Worm (Caenorhabditis elegans) whole organism, L4 larva: Measurements from ENCODE around the gene Y51A2D.13.

ENCODE experiments used
- F37D6.2 ChIP-seq: sonication (generic microtip); optimal IDR thresholded peaks from 2 replicates; lab custom pipeline; 2016; ENCODE audit warnings: mild to moderate bottlenecking, missing genetic modification characterization, missing compliant biosample characterization
- F44E2.7 ChIP-seq: fragments of 200-800 bp; sonication (Bioruptor generic); IDR thresholded peaks from 2 replicates; pipeline ENCODE4 v2.1.2; 2022; ENCODE audit warnings: missing genetic modification characterization, missing compliant biosample characterization
- F49E8.2 ChIP-seq: sonication (generic microtip); optimal IDR thresholded peaks from 2 replicates; lab custom pipeline; 2016; ENCODE audit warnings: missing compliant biosample characterization, mild to moderate bottlenecking, missing genetic modification characterization, borderline replicate concordance
- R02D3.7 ChIP-seq: fragments of 150-350 bp; sonication (generic microtip); optimal IDR thresholded peaks from 3 replicates; lab custom pipeline; 2014; ENCODE audit warnings: missing biosample characterization, missing genetic modification characterization
- T20F7.1 ChIP-seq: fragments of 200-800 bp; sonication (Bioruptor generic); optimal IDR thresholded peaks from 2 replicates; lab custom pipeline; 2018; ENCODE audit warnings: mild to moderate bottlenecking, missing genetic modification characterization, missing compliant biosample characterization
- Y5F2A.4 ChIP-seq: fragments of 200-800 bp; sonication (Bioruptor generic); optimal IDR thresholded peaks from 2 replicates; lab custom pipeline; 2018; ENCODE audit warnings: mild to moderate bottlenecking, missing genetic modification characterization, missing compliant biosample characterization
- Y75B8A.6 ChIP-seq: fragments of 200-800 bp; sonication (Bioruptor generic); IDR thresholded peaks from 2 replicates; pipeline ENCODE4 v1.3.6; 2022; ENCODE audit warnings: missing genetic modification reagents, missing genetic modification characterization, missing compliant biosample characterization
- ZK337.2 ChIP-seq: fragments of 200-800 bp; sonication (Bioruptor generic); IDR thresholded peaks from 2 replicates; pipeline ENCODE4 v1.3.6; 2022; ENCODE audit warnings: missing genetic modification reagents, missing genetic modification characterization, missing compliant biosample characterization
- aly-2 ChIP-seq: sonication (generic microtip); optimal IDR thresholded peaks from 2 replicates; lab custom pipeline; 2018; ENCODE audit warnings: missing biosample characterization, missing genetic modification characterization
- ama-1 ChIP-seq: fragments of 150-350 bp; optimal IDR thresholded peaks from 2 replicates; lab custom pipeline; 2014; ENCODE audit warnings: inconsistent platforms, mixed read lengths
- ceh-44 ChIP-seq: fragments of 200-800 bp; sonication (Bioruptor generic); IDR thresholded peaks from 2 replicates; pipeline ENCODE4 v1.3.6; 2022; ENCODE audit warnings: missing genetic modification reagents, missing genetic modification characterization, missing compliant biosample characterization
- ceh-62 ChIP-seq: sonication (generic microtip); optimal IDR thresholded peaks from 2 replicates; lab custom pipeline; 2017; ENCODE audit warnings: missing biosample characterization, missing genetic modification characterization
- daf-12 ChIP-seq: fragments of 150-350 bp; optimal IDR thresholded peaks from 2 replicates; lab custom pipeline; 2014; ENCODE audit warnings: missing biosample characterization, missing genetic modification reagents, missing genetic modification characterization
- daf-16 ChIP-seq, 3 experiments: sonication (generic microtip); optimal IDR thresholded peaks; 2 replicates each; lab custom pipeline; 2016 to 2017; ENCODE audit warnings: missing genetic modification characterization in 3 of 3, missing genetic modification reagents in 3 of 3, mild to moderate bottlenecking in 2 of 3, missing compliant biosample characterization in 2 of 3, missing biosample characterization in 1 of 3, moderate library complexity in 1 of 3
- dpl-1 ChIP-seq: fragments of 150-350 bp; optimal IDR thresholded peaks from 2 replicates; lab custom pipeline; 2014; ENCODE audit warnings: missing biosample characterization, missing genetic modification reagents, missing genetic modification characterization
- hif-1 ChIP-seq, 2 experiments: sonication (generic microtip); optimal IDR thresholded peaks; 2 replicates each; lab custom pipeline; 2016 to 2017; ENCODE audit warnings: missing compliant biosample characterization in 2 of 2, missing genetic modification characterization in 2 of 2, missing genetic modification reagents in 2 of 2, missing genotype in 2 of 2, mild to moderate bottlenecking in 1 of 2
- lim-7 ChIP-seq: fragments of 200-800 bp; sonication (Bioruptor generic); IDR thresholded peaks from 2 replicates; pipeline ENCODE4 v1.3.6; 2022; ENCODE audit warnings: missing genetic modification characterization, missing compliant biosample characterization
- lin-13 ChIP-seq: fragments of 150-350 bp; optimal IDR thresholded peaks from 2 replicates; lab custom pipeline; 2014; ENCODE audit warnings: missing biosample characterization, missing genetic modification reagents, missing genetic modification characterization
- lin-15B ChIP-seq: fragments of 150-350 bp; sonication (generic microtip); optimal IDR thresholded peaks from 3 replicates; lab custom pipeline; 2014; ENCODE audit warnings: missing biosample characterization, missing genetic modification characterization
- lin-29 ChIP-seq: fragments of 200-800 bp; sonication (Bioruptor generic); IDR thresholded peaks from 2 replicates; pipeline ENCODE4 v1.3.6; 2022; ENCODE audit warnings: missing genetic modification reagents, missing genetic modification characterization, missing compliant biosample characterization
- madf-5 ChIP-seq, 2 experiments: fragments of 200-800 bp; sonication (Bioruptor generic); IDR thresholded peaks; 2 replicates each; pipeline ENCODE4 v1.3.6; 2022; ENCODE audit warnings: missing compliant biosample characterization in 2 of 2, missing genetic modification characterization in 2 of 2
- mdl-1 ChIP-seq, 2 experiments: fragments of 150-350 bp in 1 of 2; sonication (generic microtip) in 1 of 2; optimal IDR thresholded peaks; 2 replicates each; lab custom pipeline; 2014 to 2017; ENCODE audit warnings: missing biosample characterization in 2 of 2, missing genetic modification characterization in 2 of 2
- mes-2 ChIP-seq: sonication (generic microtip); optimal IDR thresholded peaks from 2 replicates; lab custom pipeline; 2016; ENCODE audit warnings: missing genotype, mild to moderate bottlenecking, missing genetic modification characterization, missing compliant biosample characterization; ENCODE audit not compliant: poor library complexity, severe bottlenecking
- mxl-2 ChIP-seq: fragments of 200-800 bp; sonication (Bioruptor generic); conservative IDR thresholded peaks from 2 replicates; pipeline ENCODE4 v1.3.6; 2022; ENCODE audit warnings: missing genetic modification reagents, missing genetic modification characterization, missing compliant biosample characterization
- mxl-3 ChIP-seq: fragments of 200-800 bp; sonication (Bioruptor generic); optimal IDR thresholded peaks from 2 replicates; lab custom pipeline; 2018; ENCODE audit warnings: mild to moderate bottlenecking, missing genetic modification characterization, missing compliant biosample characterization
- nhr-11 ChIP-seq: fragments of 150-350 bp; optimal IDR thresholded peaks from 2 replicates; lab custom pipeline; 2014; ENCODE audit warnings: missing biosample characterization, missing genetic modification characterization
- nhr-111 ChIP-seq: fragments of 200-800 bp; sonication (Bioruptor generic); optimal IDR thresholded peaks from 2 replicates; lab custom pipeline; 2018; ENCODE audit warnings: mild to moderate bottlenecking, missing genetic modification characterization, missing compliant biosample characterization
- nhr-237 ChIP-seq: sonication (generic microtip); optimal IDR thresholded peaks from 2 replicates; lab custom pipeline; 2017; ENCODE audit warnings: missing biosample characterization, missing genetic modification characterization
- nhr-25 ChIP-seq: sonication (generic microtip); optimal IDR thresholded peaks from 2 replicates; lab custom pipeline; 2017; ENCODE audit warnings: missing genetic modification characterization, mild to moderate bottlenecking, missing compliant biosample characterization, antibody characterized with exemption, moderate library complexity, borderline replicate concordance; ENCODE audit not compliant: insufficient read depth
- nhr-41 ChIP-seq: fragments of 200-800 bp; sonication (Bioruptor generic); IDR thresholded peaks from 2 replicates; pipeline ENCODE4 v1.3.6; 2022; ENCODE audit warnings: missing genetic modification reagents, missing genetic modification characterization, missing compliant biosample characterization
- nhr-77 ChIP-seq: fragments of 150-350 bp; optimal IDR thresholded peaks from 2 replicates; lab custom pipeline; 2014; ENCODE audit warnings: missing biosample characterization, missing genetic modification characterization
- pha-4 ChIP-seq, 2 experiments: fragments of 150-350 bp in 1 of 2; fragments of 200-800 bp in 1 of 2; sonication (Bioruptor generic) in 1 of 2; IDR thresholded peaks in 1 of 2; optimal IDR thresholded peaks in 1 of 2; 2 replicates each; pipeline versions ENCODE4 v1.3.6 to Lab custom; 2014 to 2022; ENCODE audit warnings: missing genetic modification characterization in 2 of 2, missing genetic modification reagents in 2 of 2, missing biosample characterization in 1 of 2, missing compliant biosample characterization in 1 of 2
- rbr-2 ChIP-seq: sonication (generic microtip); optimal IDR thresholded peaks from 2 replicates; lab custom pipeline; 2016; ENCODE audit warnings: missing genotype, missing genetic modification characterization, missing compliant biosample characterization
- saeg-2 ChIP-seq: fragments of 200-800 bp; sonication (Bioruptor generic); IDR thresholded peaks from 2 replicates; pipeline ENCODE4 v1.3.6; 2022; ENCODE audit warnings: missing genetic modification reagents, missing genetic modification characterization, missing compliant biosample characterization
- spr-1 ChIP-seq: sonication (generic microtip); optimal IDR thresholded peaks from 2 replicates; lab custom pipeline; 2016; ENCODE audit warnings: mild to moderate bottlenecking, missing genetic modification characterization, missing compliant biosample characterization
- tra-1 ChIP-seq: fragments of 200-800 bp; sonication (Bioruptor generic); IDR thresholded peaks from 2 replicates; pipeline ENCODE4 v1.3.6; 2022; ENCODE audit warnings: missing genetic modification reagents, missing genetic modification characterization, missing compliant biosample characterization
- unc-62 ChIP-seq, 3 experiments: fragments of 150-350 bp in 1 of 3; sonication (generic microtip); optimal IDR thresholded peaks in 2 of 3; peaks in 1 of 3; 1 replicate in 1 of 3; 2 replicates in 2 of 3; lab custom pipeline; 2014 to 2017; ENCODE audit warnings: missing biosample characterization in 3 of 3, missing genetic modification characterization in 3 of 3, missing genetic modification reagents in 3 of 3, missing genotype in 1 of 3
- vab-7 ChIP-seq: fragments of 200-800 bp; sonication (Bioruptor generic); IDR thresholded peaks from 2 replicates; pipeline ENCODE4 v1.3.6; 2022; ENCODE audit warnings: missing genetic modification reagents, missing genetic modification characterization, missing compliant biosample characterization
- zfp-3 ChIP-seq: fragments of 200-800 bp; sonication (Bioruptor generic); conservative IDR thresholded peaks from 2 replicates; pipeline ENCODE4 v1.3.6; 2022; ENCODE audit warnings: missing genetic modification reagents, missing genetic modification characterization, missing compliant biosample characterization
- zip-2 ChIP-seq: fragments of 150-350 bp; optimal IDR thresholded peaks from 2 replicates; lab custom pipeline; 2014; ENCODE audit warnings: missing biosample characterization, missing genetic modification characterization

Gene Y51A2D.13

DNA sequence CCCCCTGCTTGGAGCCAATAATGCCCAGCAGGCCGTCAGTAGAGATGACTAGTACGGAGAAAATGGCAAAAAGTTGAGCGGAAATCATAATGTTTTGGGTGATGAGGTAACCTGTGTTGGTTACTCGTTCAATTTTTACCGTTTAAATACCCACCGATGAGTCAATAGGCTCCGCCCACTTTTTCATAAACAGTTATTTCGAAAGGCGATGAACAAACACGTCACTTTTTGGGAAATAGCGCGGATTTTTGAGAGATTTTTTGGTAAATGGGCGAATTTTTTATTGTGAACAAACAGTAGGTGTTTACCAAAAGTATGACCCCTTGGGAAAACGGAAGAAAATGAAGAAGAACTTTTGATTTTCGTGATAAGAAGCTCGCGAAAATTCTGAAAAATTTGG is 19.4 kb downstream of the Y51A2D.13 start, which contains the start of gene ttr-26:
Gene ttr-26 (minus strand): TSS at position 101 of the 400 bp plus-strand sequence.
- TF ChIP-seq mxl-2 (no peak), ama-1 (lab: Kevin White, UChicago) (no peak), nhr-111 (GFP tag; lab: Kevin White, UChicago) (no peak), dpl-1 (no peak), nhr-11 (tag; lab: Kevin White, UChicago) (no peak), saeg-2 (GFP tag; lab: Robert Waterston, UW) (no peak), F44E2.7 (GFP tag; lab: Robert Waterston, UW) (no peak), unc-62 (GFP tag; optimal IDR thresholded peaks at IDR 0.05 in 1 of 2; lab: Kevin White, UChicago) (no peak), unc-62 (tag; optimal IDR thresholded peaks at IDR 0.05; lab: Kevin White, UChicago) (no peak), nhr-41 (GFP tag; lab: Robert Waterston, UW) (no peak), zfp-3 (GFP tag; lab: Robert Waterston, UW) (no peak), lim-7 (GFP tag; lab: Robert Waterston, UW) (no peak), lin-13 (GFP tag; lab: Kevin White, UChicago) (no peak), lin-15B (tag; lab: Kevin White, UChicago) (no peak), ceh-62 (no peak), nhr-237 (tag; lab: Kevin White, UChicago) (no peak), pha-4 (GFP tag; IDR thresholded peaks at IDR 0.05; lab: Robert Waterston, UW) (no peak), pha-4 (tag; optimal IDR thresholded peaks at IDR 0.05; lab: Kevin White, UChicago) (no peak), hif-1 (tag; optimal IDR thresholded peaks at IDR 0.05; lab: Kevin White, UChicago) (no peak), daf-12 (tag; lab: Kevin White, UChicago) (no peak), T20F7.1 (GFP tag; lab: Kevin White, UChicago) (no peak), nhr-77 (tag; lab: Kevin White, UChicago) (no peak)

DNA sequence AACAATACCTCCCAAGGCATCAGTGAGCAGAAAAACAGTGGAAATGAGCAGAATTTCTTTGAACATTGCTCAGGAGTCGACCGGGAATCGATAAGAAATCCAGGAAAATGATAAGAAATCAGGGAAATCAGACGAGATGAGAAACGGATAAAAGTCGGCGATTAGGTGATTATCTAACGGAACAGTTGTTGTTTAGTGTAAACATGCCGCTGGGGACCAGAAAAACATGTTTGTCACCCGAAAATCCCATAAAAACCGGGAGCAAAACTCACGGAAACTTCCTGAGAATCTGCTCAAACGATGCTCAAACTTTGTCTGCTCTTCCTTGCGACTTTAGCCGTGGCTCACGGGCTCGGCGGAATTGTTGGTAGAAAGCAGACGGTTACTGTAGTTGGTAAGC is 23.1 kb downstream of the Y51A2D.13 start, which contains the start of the genes ttr-24 and ttr-25:
Gene ttr-24 (minus strand): TSS at position 156 of the 400 bp plus-strand sequence.
Gene ttr-25 (plus strand): TSS at position 227 of the 400 bp plus-strand sequence.
- TF ChIP-seq daf-16 (GFP tag; optimal IDR thresholded peaks at IDR 0.05; lab: Kevin White, UChicago) (peak in 1 of 2 experiments; percentile 77), daf-16 (tag; optimal IDR thresholded peaks at IDR 0.05; lab: Kevin White, UChicago) (no peak), zip-2 (no peak)

DNA sequence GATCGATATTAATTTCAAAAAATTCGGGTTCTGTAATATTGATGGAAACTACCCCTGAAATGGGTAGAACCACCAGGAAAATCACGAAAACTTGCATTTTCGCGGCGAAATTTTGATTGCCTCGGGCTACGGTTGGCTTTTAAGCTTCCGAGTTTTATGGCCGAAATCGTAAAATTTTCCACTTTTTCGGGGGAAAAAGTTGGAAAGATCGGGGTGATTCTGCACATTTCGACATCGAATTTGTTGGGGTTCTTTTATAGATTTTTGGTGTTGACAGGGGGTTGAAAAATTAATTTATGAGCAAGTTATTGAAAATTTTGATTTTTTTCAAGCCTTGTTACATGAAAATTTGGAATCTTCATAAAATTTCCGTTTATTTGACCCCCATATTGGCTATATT is 25.8 kb downstream of the Y51A2D.13 start, which contains the start of gene Y51A2D.8:
Gene Y51A2D.8 (minus strand): TSS at position 101 of the 400 bp plus-strand sequence.
- TF ChIP-seq Y5F2A.4 (GFP tag; lab: Kevin White, UChicago) (no peak), F37D6.2 (tag; lab: Kevin White, UChicago) (no peak), rbr-2 (tag; lab: Kevin White, UChicago) (no peak), mdl-1 (tag; optimal IDR thresholded peaks at IDR 0.05; lab: Kevin White, UChicago) (no peak), R02D3.7 (tag; lab: Kevin White, UChicago) (no peak), F49E8.2 (tag; lab: Kevin White, UChicago) (no peak), saeg-2 (GFP tag; lab: Robert Waterston, UW) (no peak)
- TF ChIP-seq, all 104 proteins: peak for 0

DNA sequence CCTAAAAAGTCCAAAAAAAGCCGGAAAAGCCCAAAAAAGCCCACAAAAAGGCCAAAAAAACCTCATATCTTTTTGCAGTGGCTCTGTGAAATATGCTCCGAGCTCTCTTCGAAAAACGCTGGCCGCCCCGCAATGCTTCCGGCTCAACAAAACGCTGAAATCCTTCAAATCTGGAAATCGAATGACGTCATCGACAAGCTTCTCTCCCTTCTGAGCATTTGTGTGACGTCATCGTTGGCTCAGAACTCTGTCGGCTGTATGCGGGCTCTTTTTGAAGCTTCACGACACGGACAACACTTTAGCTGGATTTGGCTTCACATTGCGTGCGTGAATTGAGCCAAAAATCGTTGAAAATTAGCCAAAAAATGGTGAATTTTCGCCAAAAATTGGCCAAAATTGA is 43.6 kb downstream of the Y51A2D.13 start:
- TF ChIP-seq madf-5 (GFP tag; IDR thresholded peaks at IDR 0.05; lab: Robert Waterston, UW), result no peak
- TF ChIP-seq spr-1 (tag; lab: Kevin White, UChicago), result no peak
- no peak for TF ChIP-seq lin-29 (GFP tag; lab: Robert Waterston, UW)
- no peak for TF ChIP-seq nhr-237 (tag; lab: Kevin White, UChicago)
- TF ChIP-seq vab-7 (GFP tag; lab: Robert Waterston, UW), result no peak
- no peak for TF ChIP-seq mes-2 (tag; lab: Kevin White, UChicago)
- no peak for TF ChIP-seq ZK337.2 (GFP tag; lab: Robert Waterston, UW)
- no peak for TF ChIP-seq daf-16 (GFP tag; optimal IDR thresholded peaks at IDR 0.05; lab: Kevin White, UChicago)
- no peak for TF ChIP-seq daf-16 (tag; optimal IDR thresholded peaks at IDR 0.05; lab: Kevin White, UChicago)
- TF ChIP-seq mdl-1 (tag; optimal IDR thresholded peaks at IDR 0.05; lab: Kevin White, UChicago), result no peak
- TF ChIP-seq nhr-77 (tag; lab: Kevin White, UChicago), result no peak
- no peak for TF ChIP-seq mxl-3 (GFP tag; lab: Kevin White, UChicago)
- TF ChIP-seq aly-2 (tag; lab: Kevin White, UChicago), result no peak
- TF ChIP-seq nhr-111 (GFP tag; lab: Kevin White, UChicago), result no peak
- no peak for TF ChIP-seq F49E8.2 (tag; lab: Kevin White, UChicago)
- no peak for TF ChIP-seq nhr-25 (tag; lab: Kevin White, UChicago)
- TF ChIP-seq tra-1 (GFP tag; lab: Robert Waterston, UW), result no peak
- no peak for TF ChIP-seq ceh-44 (GFP tag; lab: Robert Waterston, UW)
- no peak for TF ChIP-seq Y75B8A.6 (GFP tag; lab: Robert Waterston, UW)
